Fruit fly (Drosophila melanogaster): ENCODE results near the gene CG5167.

- TF ChIP-seq tj (GFP tag; optimal IDR thresholded peaks at IDR 0.05) (no peak), pad (GFP tag; optimal IDR thresholded peaks at IDR 0.05) (no peak), CG12768 (GFP tag; optimal IDR thresholded peaks at IDR 0.05) (no peak), Mnt (GFP tag; optimal IDR thresholded peaks at IDR 0.05) (no peak)
Observed at dm6 chr3R:12379249-12379648, 27.1 kb upstream of the CG5167 start.

Measured in whole organism, adult.